Fruit fly (Drosophila melanogaster) whole organism, prepupa: ENCODE measurements around the gene CG18549.

ENCODE experiments used
- CG15336 ChIP-seq: fragments of 200-800 bp; sonication (Bioruptor generic); IDR thresholded peaks from 2 replicates; pipeline ENCODE4 v1.3.6; 2022; ENCODE audit warnings: missing biosample characterization, missing genetic modification characterization
- CG34406 ChIP-seq: fragments of 200-800 bp; sonication (Bioruptor generic); optimal IDR thresholded peaks from 3 replicates; lab custom pipeline; 2016; ENCODE audit warnings: missing biosample characterization, missing genetic modification characterization
- CG4318 ChIP-seq: fragments of 200-800 bp; sonication (Bioruptor generic); optimal IDR thresholded peaks from 3 replicates; lab custom pipeline; 2017; ENCODE audit warnings: missing biosample characterization, mild to moderate bottlenecking, missing genetic modification characterization
- CG6854 ChIP-seq: fragments of 200-800 bp; sonication (Bioruptor generic); optimal IDR thresholded peaks from 2 replicates; lab custom pipeline; 2017; ENCODE audit warnings: missing biosample characterization, mild to moderate bottlenecking, missing genetic modification characterization
- CG8319 ChIP-seq: fragments of 200-800 bp; sonication (Bioruptor generic); optimal IDR thresholded peaks from 3 replicates; lab custom pipeline; 2016; ENCODE audit warnings: missing biosample characterization, missing genetic modification characterization
- Hr4 ChIP-seq: fragments of 200-800 bp; sonication (Bioruptor generic); optimal IDR thresholded peaks from 3 replicates; lab custom pipeline; 2016; ENCODE audit warnings: missing biosample characterization, missing genetic modification characterization
- Lpt ChIP-seq: fragments of 200-800 bp; sonication (Bioruptor generic); optimal IDR thresholded peaks from 3 replicates; lab custom pipeline; 2016; ENCODE audit warnings: missing biosample characterization, missing genetic modification characterization
- Sox14 ChIP-seq: fragments of 200-800 bp; sonication (Bioruptor generic); optimal IDR thresholded peaks from 3 replicates; lab custom pipeline; 2016; ENCODE audit warnings: missing biosample characterization, missing genetic modification characterization
- Sox15 ChIP-seq: fragments of 200-800 bp; sonication (Bioruptor generic); optimal IDR thresholded peaks from 3 replicates; lab custom pipeline; 2016; ENCODE audit warnings: missing biosample characterization, missing genetic modification characterization
- cyc ChIP-seq: fragments of 200-800 bp; sonication (Bioruptor generic); optimal IDR thresholded peaks from 3 replicates; lab custom pipeline; 2016; ENCODE audit warnings: missing biosample characterization, missing genetic modification characterization
- dac ChIP-seq: fragments of 200-800 bp; sonication (Bioruptor generic); optimal IDR thresholded peaks from 2 replicates; lab custom pipeline; 2017; ENCODE audit warnings: missing biosample characterization, mild to moderate bottlenecking, missing genetic modification characterization
- fkh ChIP-seq: fragments of 200-800 bp; sonication (Bioruptor generic); optimal IDR thresholded peaks from 3 replicates; lab custom pipeline; 2017; ENCODE audit warnings: missing biosample characterization, mild to moderate bottlenecking, missing genetic modification characterization, moderate library complexity
- net ChIP-seq: fragments of 200-800 bp; sonication (Bioruptor generic); optimal IDR thresholded peaks from 3 replicates; lab custom pipeline; 2016; ENCODE audit warnings: missing biosample characterization, missing genetic modification characterization

dm6 chr3R:12445468-12445867 lies 3.6 kb upstream of the CG18549 start:
- no peak for TF ChIP-seq Sox14
- TF ChIP-seq Sox15 (GFP tag; lab: Kevin White, UChicago) = no peak
- TF ChIP-seq Hr4 (GFP tag; lab: Kevin White, UChicago) = no peak
- no peak for TF ChIP-seq CG6854 (GFP tag; lab: Kevin White, UChicago)
- TF ChIP-seq fkh (GFP tag; lab: Kevin White, UChicago) = no peak
- no peak for TF ChIP-seq Lpt (GFP tag; lab: Kevin White, UChicago)
- no peak for TF ChIP-seq CG15336 (GFP tag; lab: Robert Waterston, UW)
- no peak for TF ChIP-seq net (GFP tag; lab: Kevin White, UChicago)
- no peak for TF ChIP-seq CG8319 (GFP tag; lab: Kevin White, UChicago)
- TF ChIP-seq cyc = no peak
- no peak for TF ChIP-seq dac (GFP tag; lab: Kevin White, UChicago)
- no peak for TF ChIP-seq CG34406 (GFP tag; lab: Kevin White, UChicago)
- TF ChIP-seq CG4318 = no peak
